Fruit fly (Drosophila melanogaster): Measurements from ENCODE around the gene Jwa.

The Jwa gene

dm6 chr2L:18694724-18695105, 10.8 kb downstream of the Jwa start (continued):
- TF ChIP-seq NC2α (GFP tag; optimal IDR thresholded peaks at IDR 0.05) (no peak), CG7928 (GFP tag; optimal IDR thresholded peaks at IDR 0.05) (no peak), lmd (GFP tag; IDR thresholded peaks at IDR 0.05) (0 out of 2 replicates have a peak, but pooled peaks have one; percentile 36), CG17385 (GFP tag; optimal IDR thresholded peaks at IDR 0.05) (peak; percentile 18), Atf6 (GFP tag; IDR thresholded peaks at IDR 0.05) (peak; percentile 56), CG2202 (tag; optimal IDR thresholded peaks at IDR 0.05) (no peak), CHES-1-like (GFP tag; optimal IDR thresholded peaks at IDR 0.05) (no peak), Pdp1 (GFP tag; optimal IDR thresholded peaks at IDR 0.05) (no peak), CG11723 (GFP tag; optimal IDR thresholded peaks at IDR 0.05) (no peak), CG10366 (GFP tag; IDR thresholded peaks at IDR 0.05) (no peak; the same call in 1 of the 2 replicates), CG4404 (GFP tag; IDR thresholded peaks at IDR 0.05) (no peak), CG18599 (GFP tag; optimal IDR thresholded peaks at IDR 0.05) (no peak), Mrtf (GFP tag; IDR thresholded peaks at IDR 0.05) (no peak), CG9215 (GFP tag; IDR thresholded peaks at IDR 0.05) (no peak), CG11456 (GFP tag; IDR thresholded peaks at IDR 0.05) (0 out of 3 replicates have a peak, but pooled peaks have one; percentile 34), CG18262 (tag; optimal IDR thresholded peaks at IDR 0.05) (no peak), pita (GFP tag; optimal IDR thresholded peaks at IDR 0.05) (no peak), ara (GFP tag; IDR thresholded peaks at IDR 0.05) (peak; percentile 33; the same call in 1 of the 2 replicates), cato (GFP tag; optimal IDR thresholded peaks at IDR 0.05; ENCODE audit: borderline replicate concordance) (no peak), Ets65A (GFP tag) (peak; percentile 88), lov (optimal IDR thresholded peaks at IDR 0.05) (no peak), lov (GFP tag; IDR thresholded peaks at IDR 0.05) (no peak), CG30403 (GFP tag; optimal IDR thresholded peaks at IDR 0.05) (peak; percentile 3), sens-2 (GFP tag; IDR thresholded peaks at IDR 0.05) (peak; percentile 20; the same call in 1 of the 2 replicates), otp (GFP tag; IDR thresholded peaks at IDR 0.05) (no peak), btn (GFP tag; optimal IDR thresholded peaks at IDR 0.05) (no peak), CG3838 (GFP tag; optimal IDR thresholded peaks at IDR 0.05) (no peak), CG32767 (GFP tag; IDR thresholded peaks at IDR 0.05) (no peak), sim (GFP tag; IDR thresholded peaks at IDR 0.05) (no peak), CG12659 (GFP tag; optimal IDR thresholded peaks at IDR 0.05) (no peak), tgo (GFP tag; IDR thresholded peaks at IDR 0.05) (peak; percentile 53; the same call in 2 of the 3 replicates), CG1602 (GFP tag; optimal IDR thresholded peaks at IDR 0.05) (no peak), lbe (GFP tag; optimal IDR thresholded peaks at IDR 0.05) (no peak), zfh1 (GFP tag; IDR thresholded peaks at IDR 0.05) (peak; percentile 48; the same call in 1 of the 3 replicates), Oli (tag; optimal IDR thresholded peaks at IDR 0.05) (peak; percentile 31), CG8944 (GFP tag; optimal IDR thresholded peaks at IDR 0.05) (no peak), da (GFP tag; optimal IDR thresholded peaks at IDR 0.05) (no peak), sens (GFP tag) (peak; percentile 89), CG33213 (GFP tag; optimal IDR thresholded peaks at IDR 0.05) (no peak), H2.0 (GFP tag; IDR thresholded peaks at IDR 0.05) (0 out of 2 replicates have a peak, but pooled peaks have one; percentile 27), CG8388 (GFP tag; optimal IDR thresholded peaks at IDR 0.05) (peak; percentile 32), CG11247 (GFP tag; IDR thresholded peaks at IDR 0.05) (no peak), Antp (GFP tag; optimal IDR thresholded peaks at IDR 0.05) (no peak), inv (GFP tag; IDR thresholded peaks at IDR 0.05; ENCODE audit: partially characterized antibody) (no peak), so (GFP tag; IDR thresholded peaks at IDR 0.05) (no peak), prd (optimal IDR thresholded peaks at IDR 0.05) (no peak), prd (GFP tag; IDR thresholded peaks at IDR 0.05) (peak; percentile 43; the same call in 1 of the 3 replicates), CG6272 (GFP tag; IDR thresholded peaks at IDR 0.05) (no peak), CG14860 (GFP tag; IDR thresholded peaks at IDR 0.05; ENCODE audit: partially characterized antibody) (no peak), CG2678 (tag; optimal IDR thresholded peaks at IDR 0.05) (no peak), CG31388 (GFP tag; optimal IDR thresholded peaks at IDR 0.05) (no peak), ind (GFP tag; optimal IDR thresholded peaks at IDR 0.05) (peak; percentile 22), emc (GFP tag; optimal IDR thresholded peaks at IDR 0.05) (no peak)

All from whole organism, embryonic.